Worm (Caenorhabditis elegans) whole organism, L2 larva: ENCODE results near the gene T25B2.3.

ENCODE experiments used
- ceh-82 ChIP-seq: fragments of 150-350 bp; optimal IDR thresholded peaks from 2 replicates; lab custom pipeline; 2014; ENCODE audit warnings: missing biosample characterization, missing genetic modification characterization
- egl-27 ChIP-seq: sonication (generic microtip); optimal IDR thresholded peaks from 3 replicates; lab custom pipeline; 2017; ENCODE audit warnings: missing biosample characterization, missing genetic modification reagents, missing genetic modification characterization
- elt-3 ChIP-seq: sonication (generic microtip); optimal IDR thresholded peaks from 2 replicates; lab custom pipeline; 2017; ENCODE audit warnings: missing biosample characterization, missing genetic modification characterization
- fos-1 ChIP-seq: fragments of 150-350 bp; optimal IDR thresholded peaks from 2 replicates; lab custom pipeline; 2014; ENCODE audit warnings: missing biosample characterization, missing genetic modification characterization
- lin-13 ChIP-seq: fragments of 150-350 bp; optimal IDR thresholded peaks from 2 replicates; lab custom pipeline; 2014; ENCODE audit warnings: missing biosample characterization, missing genetic modification reagents, missing genetic modification characterization
- nhr-11 ChIP-seq: fragments of 150-350 bp; optimal IDR thresholded peaks from 2 replicates; lab custom pipeline; 2014; ENCODE audit warnings: missing biosample characterization, missing genetic modification characterization
- nhr-12 ChIP-seq: fragments of 150-350 bp; optimal IDR thresholded peaks from 2 replicates; lab custom pipeline; 2014; ENCODE audit warnings: missing biosample characterization, missing genetic modification characterization
- nhr-23 ChIP-seq: fragments of 150-350 bp; optimal IDR thresholded peaks from 2 replicates; lab custom pipeline; 2014; ENCODE audit warnings: missing biosample characterization, missing genetic modification reagents, missing genetic modification characterization
- nhr-237 ChIP-seq: fragments of 150-350 bp; optimal IDR thresholded peaks from 2 replicates; lab custom pipeline; 2014; ENCODE audit warnings: missing biosample characterization, missing genetic modification characterization
- snpc-4 ChIP-seq: fragments of 150-350 bp; optimal IDR thresholded peaks from 2 replicates; lab custom pipeline; 2014; ENCODE audit warnings: missing biosample characterization, missing genetic modification characterization
- unc-39 ChIP-seq: fragments of 150-350 bp; optimal IDR thresholded peaks from 2 replicates; lab custom pipeline; 2014; ENCODE audit warnings: missing biosample characterization, missing genetic modification characterization
- unc-55 ChIP-seq: fragments of 150-350 bp; sonication (generic microtip); optimal IDR thresholded peaks from 3 replicates; lab custom pipeline; 2014; ENCODE audit warnings: missing biosample characterization, missing genetic modification reagents, missing genetic modification characterization
- unc-62 ChIP-seq: fragments of 150-350 bp; optimal IDR thresholded peaks from 2 replicates; lab custom pipeline; 2014; ENCODE audit warnings: missing biosample characterization, missing genetic modification reagents, missing genetic modification characterization
- ztf-11 ChIP-seq: sonication (generic microtip); optimal IDR thresholded peaks from 2 replicates; lab custom pipeline; 2017; ENCODE audit warnings: missing biosample characterization, missing genetic modification characterization

ce11 chrX:6216551-6216950, 40.6 kb downstream of the T25B2.3 start, which contains the start of gene lrch-1:
- TF ChIP-seq nhr-12 (tag; lab: Kevin White, UChicago) (no peak), snpc-4 (tag; lab: Kevin White, UChicago) (no peak), elt-3 (tag; lab: Kevin White, UChicago) (no peak), nhr-237 (tag; lab: Kevin White, UChicago) (no peak), ztf-11 (tag; lab: Kevin White, UChicago) (no peak), nhr-11 (tag; lab: Kevin White, UChicago) (no peak), lin-13 (GFP tag; lab: Kevin White, UChicago) (no peak), fos-1 (tag; lab: Kevin White, UChicago) (no peak), nhr-23 (tag; lab: Kevin White, UChicago) (no peak), egl-27 (tag; lab: Kevin White, UChicago) (no peak), unc-39 (tag; lab: Kevin White, UChicago) (no peak), unc-55 (no peak), ceh-82 (tag; lab: Kevin White, UChicago) (no peak), unc-62 (GFP tag; lab: Kevin White, UChicago) (no peak)
